Worm (Caenorhabditis elegans): Measurements from ENCODE around the gene gpr-1.

Gene gpr-1

DNA sequence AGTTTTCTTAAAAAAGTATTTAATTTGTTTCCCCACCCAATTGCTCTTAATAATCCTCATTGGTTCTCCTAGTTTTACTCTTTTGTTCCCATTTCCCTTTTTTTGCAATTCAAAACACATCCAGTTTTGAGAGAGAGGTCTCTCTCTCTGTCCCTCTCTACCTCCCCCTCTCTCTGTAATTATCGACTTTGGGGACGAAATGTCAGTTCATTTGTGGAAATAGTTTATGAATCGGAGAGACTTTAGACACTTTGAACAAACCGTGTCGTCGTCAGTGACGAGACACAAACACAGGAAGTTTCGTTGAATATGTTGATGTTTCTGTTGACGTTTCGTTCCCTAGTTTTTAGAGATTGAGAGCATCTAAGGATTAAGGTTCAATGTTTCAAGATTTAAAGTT, 34.4 kb downstream of the gpr-1 start:
- TF ChIP-seq peb-1 (tag; optimal IDR thresholded peaks at IDR 0.05) (no peak), nhr-25 (tag; optimal IDR thresholded peaks at IDR 0.05) (peak; percentile 28), R02D3.7 (tag; optimal IDR thresholded peaks at IDR 0.05) (no peak), ama-1 (optimal IDR thresholded peaks at IDR 0.05) (no peak), alr-1 (tag; optimal IDR thresholded peaks at IDR 0.05) (no peak), Y55F3AM.14 (GFP tag; optimal IDR thresholded peaks at IDR 0.05) (no peak), unc-62 (GFP tag; optimal IDR thresholded peaks at IDR 0.05) (no peak), gmeb-1 (tag; optimal IDR thresholded peaks at IDR 0.05) (no peak), ztf-1 (GFP tag; conservative IDR thresholded peaks at IDR 0.05) (no peak)

DNA sequence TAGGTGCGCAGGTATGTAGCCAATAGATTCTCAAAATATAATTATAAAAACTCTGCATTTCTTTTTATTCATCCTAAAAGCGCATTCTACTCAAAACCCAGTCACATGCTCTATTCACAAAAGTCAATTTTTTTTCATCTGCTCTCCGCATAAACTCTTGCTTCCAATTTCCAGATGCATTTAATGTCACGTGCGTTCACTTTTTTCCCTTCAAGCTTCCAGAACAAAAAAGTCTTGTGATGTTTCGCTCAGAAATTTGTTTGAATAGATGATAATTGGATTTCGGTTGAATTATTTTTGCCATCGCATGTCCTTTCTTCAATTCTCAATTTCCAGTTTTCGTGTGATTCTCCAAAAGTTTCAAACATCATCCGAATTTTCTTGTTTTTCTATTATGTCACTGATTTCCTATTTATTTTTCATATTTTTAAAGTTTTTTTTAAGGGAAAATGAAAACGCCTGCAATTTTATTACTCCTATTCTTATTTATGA, 36.2 kb downstream of the gpr-1 start, which contains the start of gene F22B7.1:
Gene F22B7.1, plus strand, starts transcription at position 442 of the 492 bp plus-strand sequence.
- TF ChIP-seq lsy-2 (tag; optimal IDR thresholded peaks at IDR 0.05) (peak in 1 of 2 experiments; percentile 60), C34F6.9 (tag; optimal IDR thresholded peaks at IDR 0.05) (peak; percentile 26), ztf-1 (GFP tag; conservative IDR thresholded peaks at IDR 0.05) (no peak)

ce11 chrIII:8667382-8667781, 38.6 kb downstream of the gpr-1 start, which contains the start of gene dpy-19:
dpy-19 (minus strand) TSS chrIII:8667482.
- no peak for TF ChIP-seq nhr-23 (tag; optimal IDR thresholded peaks at IDR 0.05)
- no peak for TF ChIP-seq F13H6.1 (tag; optimal IDR thresholded peaks at IDR 0.05)
- TF ChIP-seq zag-1 (tag; optimal IDR thresholded peaks at IDR 0.05): no peak
- no peak for TF ChIP-seq blmp-1 (tag; optimal IDR thresholded peaks at IDR 0.05; ENCODE audit: insufficient read depth)
- TF ChIP-seq unc-39 (tag; optimal IDR thresholded peaks at IDR 0.05): no peak
- TF ChIP-seq snpc-4 (tag; optimal IDR thresholded peaks at IDR 0.05): no peak
- no peak for TF ChIP-seq R02D3.7 (tag; optimal IDR thresholded peaks at IDR 0.05)
- no peak for TF ChIP-seq mab-5 (tag; optimal IDR thresholded peaks at IDR 0.05)
- TF ChIP-seq mdl-1 (tag; optimal IDR thresholded peaks at IDR 0.05): no peak
- no peak for TF ChIP-seq Y55F3AM.14 (GFP tag; optimal IDR thresholded peaks at IDR 0.05)
- no peak for TF ChIP-seq ceh-82 (tag; optimal IDR thresholded peaks at IDR 0.05)
- no peak for TF ChIP-seq nhr-25 (tag; optimal IDR thresholded peaks at IDR 0.05)
- TF ChIP-seq lin-13 (GFP tag; optimal IDR thresholded peaks at IDR 0.05): no peak
- TF ChIP-seq aly-2 (tag; optimal IDR thresholded peaks at IDR 0.05): no peak

- TF ChIP-seq fos-1 (tag; optimal IDR thresholded peaks at IDR 0.05) (no peak), unc-55 (GFP tag; optimal IDR thresholded peaks at IDR 0.05) (no peak), unc-39 (tag; optimal IDR thresholded peaks at IDR 0.05) (no peak), sma-3 (GFP tag; optimal IDR thresholded peaks at IDR 0.05) (no peak), ztf-4 (tag; optimal IDR thresholded peaks at IDR 0.05) (no peak), lin-39 (tag; optimal IDR thresholded peaks at IDR 0.05) (no peak), unc-62 (GFP tag; optimal IDR thresholded peaks at IDR 0.05) (no peak), snpc-4 (tag; optimal IDR thresholded peaks at IDR 0.05) (no peak), nhr-25 (tag; optimal IDR thresholded peaks at IDR 0.05) (no peak), lin-11 (tag; optimal IDR thresholded peaks at IDR 0.05) (no peak), alr-1 (tag; optimal IDR thresholded peaks at IDR 0.05) (no peak), aly-2 (tag; optimal IDR thresholded peaks at IDR 0.05) (no peak), ZK546.5 (tag; optimal IDR thresholded peaks at IDR 0.05) (no peak), F13H6.1 (tag; optimal IDR thresholded peaks at IDR 0.05) (no peak), egl-27 (tag; optimal IDR thresholded peaks at IDR 0.05) (no peak), mdl-1 (tag; optimal IDR thresholded peaks at IDR 0.05) (no peak), C34F6.9 (tag; optimal IDR thresholded peaks at IDR 0.05) (no peak)
These were observed 40.0 kb downstream of the gpr-1 start for ce11 chrIII:8668717-8669116.

ce11 chrIII:8674980-8675485, 46.3 kb downstream of the gpr-1 start, which contains the start of gene pgl-2:
pgl-2 (minus strand) TSS chrIII:8675435.
- TF ChIP-seq lsy-2 (tag; optimal IDR thresholded peaks at IDR 0.05) (peak in 1 of 2 experiments; percentile 2), alr-1 (tag; optimal IDR thresholded peaks at IDR 0.05) (no peak)

DNA sequence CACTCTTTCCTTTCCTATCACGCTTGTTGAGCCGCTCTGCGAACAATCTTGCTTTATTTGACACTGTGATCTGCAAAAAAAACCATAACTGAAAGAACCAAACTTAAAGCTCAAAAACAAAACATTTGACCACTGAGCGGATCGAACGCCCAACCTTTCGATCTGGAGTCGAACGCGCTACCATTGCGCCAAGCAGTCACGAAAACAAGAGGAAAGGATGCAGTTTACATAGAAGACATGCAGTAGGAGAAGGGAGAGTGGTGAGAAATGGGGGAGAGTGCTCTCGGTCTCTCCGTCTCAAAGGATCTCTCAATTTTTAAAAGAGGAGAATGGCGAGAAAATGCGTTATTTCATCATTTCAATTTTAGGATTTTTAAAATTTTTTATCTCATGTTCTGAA, 49.6 kb downstream of the gpr-1 start:
- TF ChIP-seq nhr-25 (tag; optimal IDR thresholded peaks at IDR 0.05) (peak; percentile 44), ztf-4 (tag; optimal IDR thresholded peaks at IDR 0.05) (no peak), ama-1 (optimal IDR thresholded peaks at IDR 0.05) (no peak), nhr-21 (tag; optimal IDR thresholded peaks at IDR 0.05) (peak; percentile 64), mdl-1 (tag; optimal IDR thresholded peaks at IDR 0.05) (no peak), F13H6.1 (tag; optimal IDR thresholded peaks at IDR 0.05) (peak; percentile 53), aly-2 (tag; optimal IDR thresholded peaks at IDR 0.05) (no peak), ztf-1 (GFP tag; conservative IDR thresholded peaks at IDR 0.05) (no peak), ceh-16 (tag; optimal IDR thresholded peaks at IDR 0.05) (no peak), dmd-4 (tag; optimal IDR thresholded peaks at IDR 0.05) (no peak), Y55F3AM.14 (GFP tag; optimal IDR thresholded peaks at IDR 0.05) (peak; percentile 68), gmeb-1 (tag; optimal IDR thresholded peaks at IDR 0.05) (peak; percentile 58), nhr-12 (tag; optimal IDR thresholded peaks at IDR 0.05) (no peak), mbf-1 (tag; optimal IDR thresholded peaks at IDR 0.05) (no peak), lin-11 (tag; optimal IDR thresholded peaks at IDR 0.05) (peak; percentile 32), skn-1 (tag; optimal IDR thresholded peaks at IDR 0.05) (no peak), snpc-4 (tag; optimal IDR thresholded peaks at IDR 0.05) (no peak), nhr-237 (tag; optimal IDR thresholded peaks at IDR 0.05) (no peak), C34F6.9 (tag; optimal IDR thresholded peaks at IDR 0.05) (peak; percentile 64), peb-1 (tag; optimal IDR thresholded peaks at IDR 0.05) (no peak), R02D3.7 (tag; optimal IDR thresholded peaks at IDR 0.05) (no peak), egl-27 (tag; optimal IDR thresholded peaks at IDR 0.05) (peak; percentile 54), lin-13 (GFP tag; optimal IDR thresholded peaks at IDR 0.05) (peak; percentile 60), lsy-2 (tag; optimal IDR thresholded peaks at IDR 0.05) (peak; percentile 58 to 74), sem-4 (tag; optimal IDR thresholded peaks at IDR 0.05) (peak; percentile 34), unc-39 (tag; optimal IDR thresholded peaks at IDR 0.05) (no peak), nhr-23 (tag; optimal IDR thresholded peaks at IDR 0.05) (no peak), ztf-11 (tag; optimal IDR thresholded peaks at IDR 0.05) (no peak)
